Fruit fly (Drosophila melanogaster) whole organism, pupa: ENCODE results near the gene CG42823.

Experiments used
- CG10348 ChIP-seq: fragments of 200-800 bp; sonication (Bioruptor generic); IDR thresholded peaks from 2 replicates; pipeline ENCODE4 v1.3.6; 2022; ENCODE audit warnings: missing biosample characterization, missing genetic modification characterization
- CG14655 ChIP-seq: fragments of 200-800 bp; sonication (Bioruptor generic); optimal IDR thresholded peaks from 3 replicates; lab custom pipeline; 2017; ENCODE audit warnings: mild to moderate bottlenecking, missing biosample characterization, missing genetic modification reagents, missing genetic modification characterization
- CG15710 ChIP-seq: fragments of 200-800 bp; sonication (Bioruptor generic); optimal IDR thresholded peaks from 2 replicates; lab custom pipeline; 2018; ENCODE audit warnings: missing biosample characterization, mild to moderate bottlenecking, missing genetic modification characterization, moderate library complexity
- CG32121 ChIP-seq: fragments of 200-800 bp; sonication (Bioruptor generic); IDR thresholded peaks from 2 replicates; pipeline ENCODE4 v1.3.6; 2022; ENCODE audit warnings: missing biosample characterization, missing genetic modification characterization
- CG8159 ChIP-seq: fragments of 200-800 bp; sonication (Bioruptor generic); optimal IDR thresholded peaks from 3 replicates; lab custom pipeline; 2018; ENCODE audit warnings: missing biosample characterization, mild to moderate bottlenecking, missing genetic modification characterization, moderate library complexity
- CG8301 ChIP-seq: fragments of 200-800 bp; sonication (Bioruptor generic); optimal IDR thresholded peaks from 2 replicates; lab custom pipeline; 2018; ENCODE audit warnings: missing biosample characterization, mild to moderate bottlenecking, missing genetic modification characterization
- CG9948 ChIP-seq: fragments of 200-800 bp; sonication (Bioruptor generic); optimal IDR thresholded peaks from 2 replicates; lab custom pipeline; 2018; ENCODE audit warnings: missing biosample characterization, mild to moderate bottlenecking, missing genetic modification characterization, moderate library complexity
- D1 ChIP-seq: fragments of 200-800 bp; sonication (Bioruptor generic); optimal IDR thresholded peaks from 2 replicates; lab custom pipeline; 2018; ENCODE audit warnings: missing biosample characterization, mild to moderate bottlenecking, missing genetic modification characterization, moderate library complexity
- Pif1A ChIP-seq: fragments of 200-800 bp; sonication (Bioruptor generic); optimal IDR thresholded peaks from 3 replicates; lab custom pipeline; 2016; ENCODE audit warnings: missing biosample characterization, missing genetic modification characterization
- Pif1B ChIP-seq: fragments of 200-800 bp; sonication (Bioruptor generic); optimal IDR thresholded peaks from 3 replicates; lab custom pipeline; 2016; ENCODE audit warnings: missing biosample characterization, missing genetic modification characterization
- Snoo ChIP-seq: fragments of 200-800 bp; sonication (Bioruptor generic); optimal IDR thresholded peaks from 3 replicates; lab custom pipeline; 2017; ENCODE audit warnings: missing biosample characterization, mild to moderate bottlenecking, missing genetic modification characterization, inconsistent platforms
- gl ChIP-seq: fragments of 200-800 bp; sonication (Bioruptor generic); optimal IDR thresholded peaks from 2 replicates; lab custom pipeline; 2018; ENCODE audit warnings: missing biosample characterization, mild to moderate bottlenecking, missing genetic modification characterization
- rn ChIP-seq: fragments of 200-800 bp; sonication (Bioruptor generic); IDR thresholded peaks from 2 replicates; pipeline ENCODE4 v1.3.6; 2022; ENCODE audit warnings: missing biosample characterization, missing genetic modification characterization

DNA sequence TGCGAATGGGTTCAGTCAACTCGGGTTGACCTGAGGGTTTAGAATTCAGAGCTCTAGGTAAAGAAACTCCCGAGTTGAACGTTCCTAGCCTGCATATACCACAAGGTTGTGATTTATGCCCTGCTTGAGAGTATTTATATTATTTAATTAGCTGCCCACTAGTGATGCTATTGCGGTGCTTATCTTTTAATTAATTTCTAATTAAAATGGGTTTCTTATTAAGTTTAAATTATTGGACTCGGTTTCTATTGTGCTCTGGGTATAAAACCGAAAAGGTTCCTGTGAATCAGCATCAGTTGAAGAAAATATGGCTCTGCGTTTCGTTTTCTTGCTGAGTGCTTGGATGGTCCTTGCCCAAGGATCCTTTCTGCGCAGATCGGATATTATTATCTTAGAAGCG lies 10.5 kb upstream of the CG42823 start, which contains the start of gene CG5866:
- TF ChIP-seq rn (GFP tag; lab: Robert Waterston, UW) (no peak), CG8301 (tag; lab: Kevin White, UChicago) (no peak), Pif1A (GFP tag; lab: Kevin White, UChicago) (no peak), CG8159 (tag; lab: Kevin White, UChicago) (no peak), CG32121 (GFP tag; lab: Robert Waterston, UW) (no peak), D1 (tag; lab: Kevin White, UChicago) (no peak), CG15710 (tag; lab: Kevin White, UChicago) (no peak), Snoo (tag; lab: Kevin White, UChicago) (no peak), CG14655 (GFP tag; lab: Kevin White, UChicago) (no peak), CG9948 (tag; lab: Kevin White, UChicago) (no peak), Pif1B (GFP tag; lab: Kevin White, UChicago) (no peak), gl (tag; lab: Kevin White, UChicago) (no peak), CG10348 (GFP tag; lab: Robert Waterston, UW) (no peak)
